Worm (Caenorhabditis elegans): Measurements from ENCODE around the gene T19D12.5.

The T19D12.5 gene

DNA sequence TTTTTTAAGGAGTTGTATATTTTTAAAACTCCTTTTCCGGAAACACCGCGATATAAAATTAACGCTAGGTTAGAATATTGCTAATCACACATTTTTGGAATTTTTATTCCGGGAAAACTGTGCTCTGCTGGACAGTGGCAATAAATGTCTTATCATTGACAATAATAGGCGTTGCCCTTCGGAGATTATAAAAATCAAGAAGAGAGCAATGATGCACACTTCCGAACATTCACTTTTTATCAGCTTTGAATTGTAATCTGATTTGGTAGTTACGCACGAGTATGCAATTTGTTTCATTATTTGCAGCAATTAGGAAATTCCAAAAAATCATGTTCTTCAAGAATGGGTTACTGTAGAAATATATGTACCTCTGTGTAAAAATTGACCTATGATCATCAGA, 19.9 kb downstream of the T19D12.5 start:
- TF ChIP-seq nhr-80 (tag; optimal IDR thresholded peaks at IDR 0.05), result peak; percentile 56
- no peak for TF ChIP-seq F39B2.1 (GFP tag; IDR thresholded peaks at IDR 0.05)

DNA sequence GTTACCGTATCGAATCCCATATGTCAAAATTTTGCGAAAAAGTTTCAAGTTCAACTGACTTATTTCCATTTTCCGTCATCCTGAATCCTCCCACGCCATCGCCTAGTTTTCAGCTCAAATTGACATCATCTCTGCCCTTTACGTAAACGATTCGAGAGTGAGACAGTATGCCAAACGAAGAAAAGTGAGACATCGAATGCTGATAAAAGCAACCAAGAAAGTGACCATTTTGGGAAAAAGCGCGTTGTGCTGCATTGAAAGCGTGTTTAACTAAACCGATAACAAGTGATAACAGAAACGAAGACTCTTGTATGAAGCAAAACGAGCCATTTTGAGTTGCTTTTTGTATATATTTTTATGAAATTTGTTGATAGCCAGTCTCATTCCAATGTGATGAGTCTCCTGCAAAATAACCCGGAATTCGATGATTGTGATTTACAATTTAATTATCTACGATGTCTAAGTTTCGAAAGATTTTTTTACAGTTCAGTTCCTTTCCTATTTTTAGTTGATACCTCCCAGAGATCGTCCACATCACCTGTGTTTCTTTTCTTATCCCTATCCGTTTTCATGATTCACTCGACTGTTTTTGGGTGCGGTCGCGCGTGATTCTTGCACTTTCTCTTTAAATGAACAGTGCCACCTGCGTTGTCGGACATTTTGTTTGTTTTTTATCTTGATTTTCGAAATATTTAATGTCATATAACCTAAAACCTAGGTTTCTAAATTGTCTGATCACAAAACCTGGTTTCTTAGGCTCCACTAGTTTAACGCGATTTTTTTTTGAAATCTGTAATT, 20.6 kb downstream of the T19D12.5 start:
- TF ChIP-seq T26A5.8 (tag; optimal IDR thresholded peaks at IDR 0.05), result no peak
- TF ChIP-seq lag-1 (GFP tag; IDR thresholded peaks at IDR 0.05), result no peak
- TF ChIP-seq T07F8.4 (tag; optimal IDR thresholded peaks at IDR 0.05), result no peak
- TF ChIP-seq nhr-80 (tag; optimal IDR thresholded peaks at IDR 0.05), result peak; percentile 94
- no peak for TF ChIP-seq F33H1.4 (GFP tag; IDR thresholded peaks at IDR 0.05)
- TF ChIP-seq bed-2 (GFP tag; IDR thresholded peaks at IDR 0.05), result no peak
- TF ChIP-seq lir-1 (GFP tag; conservative IDR thresholded peaks at IDR 0.05), result no peak
- no peak for TF ChIP-seq F57C9.4 (tag; optimal IDR thresholded peaks at IDR 0.05)
- TF ChIP-seq lin-35 (GFP tag; optimal IDR thresholded peaks at IDR 0.05), result no peak
- TF ChIP-seq tbp1 (GFP tag; optimal IDR thresholded peaks at IDR 0.05), result no peak
- no peak for TF ChIP-seq xnd-1 (tag; optimal IDR thresholded peaks at IDR 0.05)
- TF ChIP-seq dox-1 (GFP tag; IDR thresholded peaks at IDR 0.05), result peak; percentile 59
- TF ChIP-seq mel-28 (tag; optimal IDR thresholded peaks at IDR 0.05; ENCODE audit: borderline replicate concordance), result no peak
- TF ChIP-seq unc-130 (GFP tag; optimal IDR thresholded peaks at IDR 0.05), result no peak
- no peak for TF ChIP-seq rcor-1 (GFP tag; IDR thresholded peaks at IDR 0.05)
- peak; percentile 38 for TF ChIP-seq atf-7 (tag; optimal IDR thresholded peaks at IDR 0.05)
- no peak for TF ChIP-seq ama-1 (optimal IDR thresholded peaks at IDR 0.05)
- no peak for TF ChIP-seq ama-1 (GFP tag; optimal IDR thresholded peaks at IDR 0.05)
- peak; percentile 34 for TF ChIP-seq ets-4 (GFP tag; optimal IDR thresholded peaks at IDR 0.05)
- no peak for TF ChIP-seq repo-1 (tag; optimal IDR thresholded peaks at IDR 0.05)
- no peak for TF ChIP-seq ceh-58 (GFP tag; IDR thresholded peaks at IDR 0.05)
- no peak for TF ChIP-seq rpc-1 (optimal IDR thresholded peaks at IDR 0.05)
- TF ChIP-seq rpc-1 (tag; optimal IDR thresholded peaks at IDR 0.05), result no peak
- TF ChIP-seq lin-40 (tag; optimal IDR thresholded peaks at IDR 0.05), result no peak
- TF ChIP-seq F57A8.1 (GFP tag; optimal IDR thresholded peaks at IDR 0.05), result no peak
- TF ChIP-seq hmg-20 (GFP tag; IDR thresholded peaks at IDR 0.05), result no peak
- TF ChIP-seq ekl-4 (GFP tag; IDR thresholded peaks at IDR 0.05), result no peak
- no peak for TF ChIP-seq fkh-3 (tag; optimal IDR thresholded peaks at IDR 0.05)
- no peak for TF ChIP-seq B0019.2 (GFP tag; conservative IDR thresholded peaks at IDR 0.05)

DNA sequence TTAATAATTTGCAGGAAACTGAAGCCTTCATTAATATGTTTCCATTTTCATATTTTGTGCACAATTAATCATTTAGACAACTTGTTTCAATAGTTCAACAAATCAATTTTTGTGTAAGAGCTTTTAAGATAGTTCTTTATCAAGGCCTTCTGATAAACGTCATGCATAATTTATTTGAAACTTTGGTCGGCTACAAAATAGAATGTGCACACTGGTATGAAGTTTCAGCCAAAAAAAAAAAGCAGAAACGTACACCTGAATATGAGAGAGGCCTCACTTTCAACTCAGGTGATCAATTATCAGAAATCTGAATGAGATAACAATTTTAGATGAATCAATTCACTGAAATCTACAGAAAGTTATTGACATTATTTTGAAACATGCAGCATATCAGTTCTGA, 21.5 kb downstream of the T19D12.5 start:
- TF ChIP-seq nhr-80 (tag; optimal IDR thresholded peaks at IDR 0.05) (peak; percentile 31), F52B5.7 (tag; optimal IDR thresholded peaks at IDR 0.05) (no peak)

DNA sequence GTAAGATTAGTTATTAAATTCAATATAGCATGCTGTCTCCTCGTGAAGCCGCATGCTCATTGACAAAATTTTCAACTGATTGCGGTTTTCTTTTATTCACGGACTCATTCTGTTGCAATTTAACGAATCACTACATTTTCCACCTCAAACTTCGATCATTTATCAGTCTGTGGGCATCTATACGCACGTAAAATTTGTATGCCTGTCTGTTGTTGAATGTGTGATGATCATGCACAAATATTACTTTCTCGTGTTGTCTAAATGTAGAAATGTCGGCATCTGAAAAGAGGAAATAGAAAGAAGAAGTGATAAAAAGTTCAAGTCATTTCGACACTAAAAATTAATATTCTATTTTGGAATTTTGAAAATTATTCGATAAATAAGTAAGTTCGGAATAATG, 23.5 kb downstream of the T19D12.5 start:
- no peak for TF ChIP-seq K11D2.4 (GFP tag; IDR thresholded peaks at IDR 0.05)
- TF ChIP-seq nhr-80 (tag; optimal IDR thresholded peaks at IDR 0.05), result peak; percentile 74
- TF ChIP-seq unc-62 (GFP tag; optimal IDR thresholded peaks at IDR 0.05), result no peak
- no peak for TF ChIP-seq fkh-3 (tag; optimal IDR thresholded peaks at IDR 0.05)
- no peak for TF ChIP-seq tbx-9 (tag; optimal IDR thresholded peaks at IDR 0.05; ENCODE audit: borderline replicate concordance)
- TF ChIP-seq hlh-12 (tag; optimal IDR thresholded peaks at IDR 0.05), result no peak

Measured in whole organism, young adult.